Worm (Caenorhabditis elegans) whole organism, L4 larva: Measurements from ENCODE around the gene C01G10.15.

Experiments
- F49E8.2 ChIP-seq: sonication (generic microtip); optimal IDR thresholded peaks from 2 replicates; lab custom pipeline; 2016; ENCODE audit warnings: missing compliant biosample characterization, mild to moderate bottlenecking, missing genetic modification characterization, borderline replicate concordance
- T26A8.4 ChIP-seq: fragments of 200-800 bp; sonication (Bioruptor generic); IDR thresholded peaks from 2 replicates; pipeline ENCODE4 v1.3.6; 2022; ENCODE audit warnings: missing genetic modification characterization, missing compliant biosample characterization
- Y48G9A.11 ChIP-seq: fragments of 200-800 bp; sonication (Bioruptor generic); IDR thresholded peaks from 2 replicates; pipeline ENCODE4 v1.3.6; 2022; ENCODE audit warnings: missing genetic modification reagents, missing genetic modification characterization, missing compliant biosample characterization
- Y75B8A.6 ChIP-seq: fragments of 200-800 bp; sonication (Bioruptor generic); IDR thresholded peaks from 2 replicates; pipeline ENCODE4 v1.3.6; 2022; ENCODE audit warnings: missing genetic modification reagents, missing genetic modification characterization, missing compliant biosample characterization
- ZK337.2 ChIP-seq: fragments of 200-800 bp; sonication (Bioruptor generic); IDR thresholded peaks from 2 replicates; pipeline ENCODE4 v1.3.6; 2022; ENCODE audit warnings: missing genetic modification reagents, missing genetic modification characterization, missing compliant biosample characterization
- aha-1 ChIP-seq: fragments of 150-350 bp; peaks from one replicate; lab custom pipeline; 2014; ENCODE audit warnings: missing biosample characterization, missing genetic modification characterization
- ama-1 ChIP-seq: fragments of 150-350 bp; optimal IDR thresholded peaks from 2 replicates; lab custom pipeline; 2014; ENCODE audit warnings: inconsistent platforms, mixed read lengths
- arid-1 ChIP-seq: fragments of 200-800 bp; sonication (Bioruptor generic); conservative IDR thresholded peaks from 2 replicates; pipeline ENCODE4 v1.3.6; 2022; ENCODE audit warnings: missing genetic modification reagents, missing genetic modification characterization, missing compliant biosample characterization
- attf-4 ChIP-seq: sonication (generic microtip); optimal IDR thresholded peaks from 3 replicates; lab custom pipeline; 2017; ENCODE audit warnings: missing biosample characterization, missing genetic modification characterization
- ceh-44 ChIP-seq: fragments of 200-800 bp; sonication (Bioruptor generic); IDR thresholded peaks from 2 replicates; pipeline ENCODE4 v1.3.6; 2022; ENCODE audit warnings: missing genetic modification reagents, missing genetic modification characterization, missing compliant biosample characterization
- ces-1 ChIP-seq: fragments of 150-350 bp; sonication (generic microtip); optimal IDR thresholded peaks from 4 replicates; lab custom pipeline; 2014; ENCODE audit warnings: missing biosample characterization, missing genetic modification reagents, missing genetic modification characterization
- daf-12 ChIP-seq: fragments of 150-350 bp; optimal IDR thresholded peaks from 2 replicates; lab custom pipeline; 2014; ENCODE audit warnings: missing biosample characterization, missing genetic modification reagents, missing genetic modification characterization
- daf-16 ChIP-seq, 3 experiments: sonication (generic microtip); optimal IDR thresholded peaks; 2 replicates each; lab custom pipeline; 2016 to 2017; ENCODE audit warnings: missing genetic modification characterization in 3 of 3, missing genetic modification reagents in 3 of 3, mild to moderate bottlenecking in 2 of 3, missing compliant biosample characterization in 2 of 3, missing biosample characterization in 1 of 3, moderate library complexity in 1 of 3
- dmd-8 ChIP-seq: fragments of 200-800 bp; sonication (Bioruptor generic); IDR thresholded peaks from 2 replicates; pipeline ENCODE4 v1.3.6; 2022; ENCODE audit warnings: missing genetic modification characterization, missing compliant biosample characterization
- dmd-9 ChIP-seq: fragments of 200-800 bp; sonication (Bioruptor generic); IDR thresholded peaks from 2 replicates; pipeline ENCODE4 v1.3.6; 2022; ENCODE audit warnings: missing genetic modification reagents, missing genetic modification characterization, missing compliant biosample characterization
- dpl-1 ChIP-seq: fragments of 150-350 bp; optimal IDR thresholded peaks from 2 replicates; lab custom pipeline; 2014; ENCODE audit warnings: missing biosample characterization, missing genetic modification reagents, missing genetic modification characterization
- duxl-1 ChIP-seq: sonication (generic microtip); optimal IDR thresholded peaks from 2 replicates; lab custom pipeline; 2016; ENCODE audit warnings: mild to moderate bottlenecking, missing genetic modification characterization, moderate library complexity, missing compliant biosample characterization; ENCODE audit not compliant: poor library complexity
- dve-1 ChIP-seq: sonication (generic microtip); optimal IDR thresholded peaks from 2 replicates; lab custom pipeline; 2017; ENCODE audit warnings: antibody characterized with exemption, mild to moderate bottlenecking, missing genetic modification characterization, missing compliant biosample characterization; ENCODE audit not compliant: insufficient read depth
- egl-43 ChIP-seq: fragments of 200-800 bp; sonication (Bioruptor generic); IDR thresholded peaks from 2 replicates; pipeline ENCODE4 v1.3.6; 2022; ENCODE audit warnings: missing genetic modification reagents, missing genetic modification characterization, missing compliant biosample characterization
- fkh-10 ChIP-seq: fragments of 150-350 bp; optimal IDR thresholded peaks from 2 replicates; lab custom pipeline; 2014; ENCODE audit warnings: missing biosample characterization, missing genetic modification reagents, missing genetic modification characterization
- fos-1 ChIP-seq: fragments of 150-350 bp; optimal IDR thresholded peaks from 2 replicates; lab custom pipeline; 2014; ENCODE audit warnings: missing biosample characterization, missing genetic modification characterization
- hif-1 ChIP-seq, 2 experiments: sonication (generic microtip); optimal IDR thresholded peaks; 2 replicates each; lab custom pipeline; 2016 to 2017; ENCODE audit warnings: missing compliant biosample characterization in 2 of 2, missing genetic modification characterization in 2 of 2, missing genetic modification reagents in 2 of 2, missing genotype in 2 of 2, mild to moderate bottlenecking in 1 of 2
- hlh-11 ChIP-seq: fragments of 200-800 bp; sonication (Bioruptor generic); optimal IDR thresholded peaks from 2 replicates; lab custom pipeline; 2018; ENCODE audit warnings: mild to moderate bottlenecking, missing genetic modification characterization, missing compliant biosample characterization
- hlh-30 ChIP-seq: sonication (generic microtip); optimal IDR thresholded peaks from 2 replicates; lab custom pipeline; 2017; ENCODE audit warnings: antibody characterized with exemption, mild to moderate bottlenecking, missing genetic modification characterization, missing compliant biosample characterization; ENCODE audit not compliant: insufficient read depth
- jun-1 ChIP-seq: fragments of 150-350 bp; optimal IDR thresholded peaks from 2 replicates; lab custom pipeline; 2014; ENCODE audit warnings: missing biosample characterization, missing genetic modification reagents, missing genetic modification characterization
- lin-13 ChIP-seq: fragments of 150-350 bp; optimal IDR thresholded peaks from 2 replicates; lab custom pipeline; 2014; ENCODE audit warnings: missing biosample characterization, missing genetic modification reagents, missing genetic modification characterization
- lin-38 ChIP-seq: fragments of 200-800 bp; sonication (Bioruptor generic); IDR thresholded peaks from 2 replicates; pipeline ENCODE4 v1.3.6; 2022; ENCODE audit warnings: missing genetic modification reagents, missing genetic modification characterization, missing compliant biosample characterization
- lsy-2 ChIP-seq, 2 experiments: fragments of 150-350 bp in 1 of 2; sonication (generic microtip) in 1 of 2; optimal IDR thresholded peaks; 2 replicates each; lab custom pipeline; 2014 to 2017; ENCODE audit warnings: missing biosample characterization in 2 of 2, missing genetic modification characterization in 2 of 2
- madf-5 ChIP-seq, 2 experiments: fragments of 200-800 bp; sonication (Bioruptor generic); IDR thresholded peaks; 2 replicates each; pipeline ENCODE4 v1.3.6; 2022; ENCODE audit warnings: missing compliant biosample characterization in 2 of 2, missing genetic modification characterization in 2 of 2
- madf-9 ChIP-seq: fragments of 200-800 bp; sonication (Bioruptor generic); conservative IDR thresholded peaks from 2 replicates; pipeline ENCODE4 v1.3.6; 2022; ENCODE audit warnings: missing genetic modification reagents, missing genetic modification characterization, missing compliant biosample characterization
- mes-2 ChIP-seq: sonication (generic microtip); optimal IDR thresholded peaks from 2 replicates; lab custom pipeline; 2016; ENCODE audit warnings: missing genotype, mild to moderate bottlenecking, missing genetic modification characterization, missing compliant biosample characterization; ENCODE audit not compliant: poor library complexity, severe bottlenecking
- nhr-102 ChIP-seq: sonication (generic microtip); optimal IDR thresholded peaks from 2 replicates; lab custom pipeline; 2016; ENCODE audit warnings: mild to moderate bottlenecking, missing genetic modification characterization, moderate library complexity, missing compliant biosample characterization
- nhr-11 ChIP-seq: fragments of 150-350 bp; optimal IDR thresholded peaks from 2 replicates; lab custom pipeline; 2014; ENCODE audit warnings: missing biosample characterization, missing genetic modification characterization
- nhr-6 ChIP-seq: fragments of 150-350 bp; optimal IDR thresholded peaks from 2 replicates; lab custom pipeline; 2014; ENCODE audit warnings: missing biosample characterization, missing genetic modification characterization
- nhr-77 ChIP-seq: fragments of 150-350 bp; optimal IDR thresholded peaks from 2 replicates; lab custom pipeline; 2014; ENCODE audit warnings: missing biosample characterization, missing genetic modification characterization
- pha-4 ChIP-seq, 2 experiments: fragments of 150-350 bp in 1 of 2; fragments of 200-800 bp in 1 of 2; sonication (Bioruptor generic) in 1 of 2; IDR thresholded peaks in 1 of 2; optimal IDR thresholded peaks in 1 of 2; 2 replicates each; pipeline versions ENCODE4 v1.3.6 to Lab custom; 2014 to 2022; ENCODE audit warnings: missing genetic modification characterization in 2 of 2, missing genetic modification reagents in 2 of 2, missing biosample characterization in 1 of 2, missing compliant biosample characterization in 1 of 2
- php-3 ChIP-seq: fragments of 200-800 bp; sonication (Bioruptor generic); IDR thresholded peaks from 2 replicates; pipeline ENCODE4 v1.3.6; 2022; ENCODE audit warnings: missing genetic modification reagents, missing genetic modification characterization, missing compliant biosample characterization
- rbr-2 ChIP-seq: sonication (generic microtip); optimal IDR thresholded peaks from 2 replicates; lab custom pipeline; 2016; ENCODE audit warnings: missing genotype, missing genetic modification characterization, missing compliant biosample characterization
- tra-1 ChIP-seq: fragments of 200-800 bp; sonication (Bioruptor generic); IDR thresholded peaks from 2 replicates; pipeline ENCODE4 v1.3.6; 2022; ENCODE audit warnings: missing genetic modification reagents, missing genetic modification characterization, missing compliant biosample characterization
- unc-62 ChIP-seq, 3 experiments: fragments of 150-350 bp in 1 of 3; sonication (generic microtip); optimal IDR thresholded peaks in 2 of 3; peaks in 1 of 3; 1 replicate in 1 of 3; 2 replicates in 2 of 3; lab custom pipeline; 2014 to 2017; ENCODE audit warnings: missing biosample characterization in 3 of 3, missing genetic modification characterization in 3 of 3, missing genetic modification reagents in 3 of 3, missing genotype in 1 of 3
- ztf-11 ChIP-seq: fragments of 150-350 bp; optimal IDR thresholded peaks from 2 replicates; lab custom pipeline; 2014; ENCODE audit warnings: missing biosample characterization, missing genetic modification characterization

C01G10.15 gene

ce11 chrV:15085335-15085800 lies 1.7 kb downstream of the C01G10.15 start, which contains the start of the genes ahsa-1 and C01G10.7 (continued):
- peak; percentile 99 for TF ChIP-seq mes-2 (tag; lab: Kevin White, UChicago)
- peak; percentile 72; the same call in 1 of the 2 replicates for TF ChIP-seq ceh-44
- no peak for TF ChIP-seq php-3 (GFP tag; lab: Robert Waterston, UW)
- TF ChIP-seq hlh-11 (tag; lab: Kevin White, UChicago) = peak; percentile 74
- TF ChIP-seq rbr-2 (tag; lab: Kevin White, UChicago) = peak; percentile 87
- TF ChIP-seq nhr-77 (tag; lab: Kevin White, UChicago) = peak; percentile 88
- TF ChIP-seq ces-1 (GFP tag; lab: Kevin White, UChicago) = peak; percentile 60
- TF ChIP-seq dpl-1 (GFP tag; lab: Kevin White, UChicago) = peak; percentile 84
- TF ChIP-seq daf-12 (tag; lab: Kevin White, UChicago) = no peak
- peak; percentile 98 for TF ChIP-seq aha-1
- TF ChIP-seq tra-1 (GFP tag; lab: Robert Waterston, UW) = peak; percentile 58; the same call in 1 of the 2 replicates
- TF ChIP-seq lin-38 = peak; percentile 99
- TF ChIP-seq nhr-6 (tag; lab: Kevin White, UChicago) = peak; percentile 99
- TF ChIP-seq fkh-10 (GFP tag; lab: Kevin White, UChicago) = peak; percentile 80

ce11 chrV:15083659-15084058 lies 3.4 kb downstream of the C01G10.15 start:
- TF ChIP-seq jun-1 (tag; lab: Kevin White, UChicago) = no peak
- no peak for TF ChIP-seq dmd-8 (GFP tag; lab: Robert Waterston, UW)
- TF ChIP-seq madf-5 (GFP tag; IDR thresholded peaks at IDR 0.05; lab: Robert Waterston, UW) = no peak
- no peak for TF ChIP-seq nhr-102
- TF ChIP-seq dve-1 = peak; percentile 10
- TF ChIP-seq unc-62 (GFP tag; optimal IDR thresholded peaks at IDR 0.05 in 1 of 2; lab: Kevin White, UChicago) = no peak
- no peak for TF ChIP-seq unc-62 (tag; optimal IDR thresholded peaks at IDR 0.05; lab: Kevin White, UChicago)
- 0 out of 2 replicates have a peak, but pooled peaks have one; percentile 21 for TF ChIP-seq Y75B8A.6 (GFP tag; lab: Robert Waterston, UW)
- TF ChIP-seq pha-4 (GFP tag; IDR thresholded peaks at IDR 0.05; lab: Robert Waterston, UW) = peak; percentile 47; the same call in 1 of the 2 replicates
- no peak for TF ChIP-seq pha-4 (tag; optimal IDR thresholded peaks at IDR 0.05; lab: Kevin White, UChicago)
- peak; percentile 66 for TF ChIP-seq lin-38
- 0 out of 2 replicates have a peak, but pooled peaks have one; percentile 30 for TF ChIP-seq arid-1 (GFP tag; lab: Robert Waterston, UW)
- peak; percentile 32 for TF ChIP-seq F49E8.2 (tag; lab: Kevin White, UChicago)
- peak; percentile 48 for TF ChIP-seq nhr-6 (tag; lab: Kevin White, UChicago)
- TF ChIP-seq rbr-2 (tag; lab: Kevin White, UChicago) = no peak
- TF ChIP-seq ceh-44 = no peak
- TF ChIP-seq ama-1 (lab: Kevin White, UChicago) = peak; percentile 70
- no peak for TF ChIP-seq fos-1 (tag; lab: Kevin White, UChicago)
- peak; percentile 44 for TF ChIP-seq duxl-1 (tag; lab: Kevin White, UChicago)
- TF ChIP-seq lin-13 (GFP tag; lab: Kevin White, UChicago) = peak; percentile 35
- no peak for TF ChIP-seq daf-16 (GFP tag; optimal IDR thresholded peaks at IDR 0.05; lab: Kevin White, UChicago)
- peak; percentile 25 for TF ChIP-seq daf-16 (tag; optimal IDR thresholded peaks at IDR 0.05; lab: Kevin White, UChicago)
- peak; percentile 14; the same call in 1 of the 2 replicates for TF ChIP-seq T26A8.4 (GFP tag; lab: Robert Waterston, UW)
- peak; percentile 58; the same call in 1 of the 2 replicates for TF ChIP-seq Y48G9A.11 (GFP tag; lab: Robert Waterston, UW)
- TF ChIP-seq egl-43 (GFP tag; lab: Robert Waterston, UW) = peak; percentile 47; the same call in 1 of the 2 replicates
- TF ChIP-seq aha-1 = peak; percentile 18

ce11 chrV:15082291-15082690 lies 4.8 kb downstream of the C01G10.15 start, which contains the start of the genes C01G10.10 and C01G10.9:
TSS of gene C01G10.10 (minus strand) at chrV:15082441.
TSS of gene C01G10.9 (plus strand) at chrV:15082530.
- TF ChIP-seq mes-2 (tag; lab: Kevin White, UChicago) (peak; percentile 98), fos-1 (tag; lab: Kevin White, UChicago) (no peak), rbr-2 (tag; lab: Kevin White, UChicago) (peak; percentile 36), dpl-1 (GFP tag; lab: Kevin White, UChicago) (peak; percentile 63), hlh-30 (peak; percentile 3), nhr-11 (tag; lab: Kevin White, UChicago) (no peak), Y48G9A.11 (GFP tag; lab: Robert Waterston, UW) (no peak), hif-1 (tag; optimal IDR thresholded peaks at IDR 0.05; lab: Kevin White, UChicago) (peak in 1 of 2 experiments; percentile 80), T26A8.4 (GFP tag; lab: Robert Waterston, UW) (no peak), dmd-9 (GFP tag; lab: Robert Waterston, UW) (peak; percentile 58; the same call in 1 of the 2 replicates), ztf-11 (tag; lab: Kevin White, UChicago) (no peak), fkh-10 (GFP tag; lab: Kevin White, UChicago) (no peak), nhr-6 (tag; lab: Kevin White, UChicago) (peak; percentile 69), F49E8.2 (tag; lab: Kevin White, UChicago) (peak; percentile 1), daf-16 (GFP tag; optimal IDR thresholded peaks at IDR 0.05; lab: Kevin White, UChicago) (peak in 1 of 2 experiments; percentile 7), daf-16 (tag; optimal IDR thresholded peaks at IDR 0.05; lab: Kevin White, UChicago) (peak; percentile 19), madf-9 (GFP tag; lab: Robert Waterston, UW) (0 out of 2 replicates have a peak, but pooled peaks have one; percentile 24), ZK337.2 (GFP tag; lab: Robert Waterston, UW) (0 out of 2 replicates have a peak, but pooled peaks have one; percentile 69), attf-4 (tag; lab: Kevin White, UChicago) (no peak), lsy-2 (tag; optimal IDR thresholded peaks at IDR 0.05; lab: Kevin White, UChicago) (peak in 1 of 2 experiments; percentile 80), aha-1 (peak; percentile 31), duxl-1 (tag; lab: Kevin White, UChicago) (peak; percentile 71)
